Worm (Caenorhabditis elegans): Measurements from ENCODE around the gene smf-1.
A peak's percentile ranks its signal among the peaks of the same experiment; 100 is the strongest.

Gene smf-1

DNA sequence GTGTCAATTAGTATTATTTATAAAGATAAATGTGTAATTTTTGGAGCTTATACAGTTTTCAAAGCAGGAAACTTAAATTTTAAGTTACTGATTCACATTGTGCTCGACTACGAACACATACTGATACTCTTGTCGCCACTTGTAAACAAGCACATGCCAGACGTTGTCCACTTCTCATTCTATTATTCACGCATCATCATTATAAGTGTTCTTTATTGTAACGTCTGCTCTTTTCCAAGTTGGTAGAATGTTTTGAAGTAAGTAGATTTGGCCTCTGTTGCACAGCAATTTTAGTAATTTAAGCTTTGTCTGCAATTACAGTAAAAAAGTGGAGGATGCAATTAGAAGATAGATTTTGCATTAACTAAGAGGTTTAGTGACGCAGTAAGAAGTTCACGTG is 30.0 kb downstream of the smf-1 start:
- no peak for TF ChIP-seq cnd-1 (tag; optimal IDR thresholded peaks at IDR 0.05)
- peak; percentile 58 for TF ChIP-seq ces-1 (GFP tag; optimal IDR thresholded peaks at IDR 0.05)

DNA sequence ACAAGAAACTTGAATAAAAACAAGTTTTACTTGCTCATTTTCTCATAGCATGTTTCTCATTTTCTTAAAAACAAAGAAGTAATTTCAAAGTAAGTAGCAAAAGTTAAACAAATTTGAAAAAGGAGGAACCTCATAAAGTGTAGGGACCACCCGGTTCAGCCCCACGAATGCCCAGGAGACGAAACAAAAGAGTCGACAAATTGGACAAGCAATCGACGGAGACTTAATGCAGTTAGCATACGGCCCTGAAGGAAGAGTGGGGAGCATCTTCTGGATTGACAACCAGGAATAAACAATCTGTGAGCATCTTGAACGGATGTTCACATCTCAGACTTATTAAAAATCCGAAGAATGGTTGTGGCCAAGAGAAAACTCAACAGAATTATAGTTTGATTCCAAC is 31.2 kb downstream of the smf-1 start:
- TF ChIP-seq ham-2 (GFP tag; optimal IDR thresholded peaks at IDR 0.05): no peak
- peak; percentile 93 for TF ChIP-seq ces-1 (GFP tag; optimal IDR thresholded peaks at IDR 0.05)
- TF ChIP-seq ceh-83 (GFP tag; optimal IDR thresholded peaks at IDR 0.05): no peak
- no peak for TF ChIP-seq unc-120 (tag; optimal IDR thresholded peaks at IDR 0.05; ENCODE audit: poor library complexity, severe bottlenecking)

DNA sequence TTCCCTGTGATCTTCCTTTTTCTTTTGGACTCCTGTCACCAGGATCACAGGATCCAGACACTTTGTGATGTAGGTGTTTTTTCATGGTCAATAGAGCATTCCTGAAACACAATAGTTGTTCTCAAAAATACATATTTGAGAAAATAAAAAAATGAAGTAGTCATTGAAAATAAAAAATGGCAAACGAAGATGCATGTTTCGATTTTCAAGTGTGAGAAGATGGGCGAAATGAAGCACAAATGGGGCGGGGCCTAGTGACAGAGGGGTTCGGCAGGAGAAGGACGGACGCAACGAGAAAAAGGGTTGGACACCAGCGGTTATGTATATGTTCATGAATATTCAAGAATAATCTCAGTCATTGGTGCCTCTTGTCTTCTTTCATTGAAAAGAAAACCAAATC is 32.9 kb downstream of the smf-1 start, which contains the start of gene F38B6.6:
F38B6.6 (minus strand) TSS at position 101 of the 400 bp plus-strand sequence.
- TF ChIP-seq mab-5 (tag; optimal IDR thresholded peaks at IDR 0.05): no peak
- no peak for TF ChIP-seq ceh-43 (GFP tag; optimal IDR thresholded peaks at IDR 0.05)
- no peak for TF ChIP-seq zip-8 (tag; optimal IDR thresholded peaks at IDR 0.05)
- TF ChIP-seq nhr-76 (tag; optimal IDR thresholded peaks at IDR 0.05): no peak
- no peak for TF ChIP-seq bed-3 (GFP tag; optimal IDR thresholded peaks at IDR 0.05)
- TF ChIP-seq lin-32 (GFP tag; optimal IDR thresholded peaks at IDR 0.05): no peak
- no peak for TF ChIP-seq ham-2 (GFP tag; optimal IDR thresholded peaks at IDR 0.05)
- no peak for TF ChIP-seq lsy-2 (tag; optimal IDR thresholded peaks at IDR 0.05)
- no peak for TF ChIP-seq nhr-28 (tag; optimal IDR thresholded peaks at IDR 0.05)
- TF ChIP-seq tbx-8 (GFP tag; optimal IDR thresholded peaks at IDR 0.05): no peak
- no peak for TF ChIP-seq sptf-1 (tag; optimal IDR thresholded peaks at IDR 0.05)
- no peak for TF ChIP-seq mep-1 (tag; optimal IDR thresholded peaks at IDR 0.05)
- TF ChIP-seq ceh-83 (GFP tag; optimal IDR thresholded peaks at IDR 0.05): no peak
- TF ChIP-seq elt-3 (tag; optimal IDR thresholded peaks at IDR 0.05): no peak
- TF ChIP-seq cnd-1 (tag; optimal IDR thresholded peaks at IDR 0.05): no peak
- no peak for TF ChIP-seq unc-62 (GFP tag; optimal IDR thresholded peaks at IDR 0.05)
- TF ChIP-seq blmp-1 (tag; optimal IDR thresholded peaks at IDR 0.05): no peak
- TF ChIP-seq flh-1 (GFP tag; optimal IDR thresholded peaks at IDR 0.05): no peak

DNA sequence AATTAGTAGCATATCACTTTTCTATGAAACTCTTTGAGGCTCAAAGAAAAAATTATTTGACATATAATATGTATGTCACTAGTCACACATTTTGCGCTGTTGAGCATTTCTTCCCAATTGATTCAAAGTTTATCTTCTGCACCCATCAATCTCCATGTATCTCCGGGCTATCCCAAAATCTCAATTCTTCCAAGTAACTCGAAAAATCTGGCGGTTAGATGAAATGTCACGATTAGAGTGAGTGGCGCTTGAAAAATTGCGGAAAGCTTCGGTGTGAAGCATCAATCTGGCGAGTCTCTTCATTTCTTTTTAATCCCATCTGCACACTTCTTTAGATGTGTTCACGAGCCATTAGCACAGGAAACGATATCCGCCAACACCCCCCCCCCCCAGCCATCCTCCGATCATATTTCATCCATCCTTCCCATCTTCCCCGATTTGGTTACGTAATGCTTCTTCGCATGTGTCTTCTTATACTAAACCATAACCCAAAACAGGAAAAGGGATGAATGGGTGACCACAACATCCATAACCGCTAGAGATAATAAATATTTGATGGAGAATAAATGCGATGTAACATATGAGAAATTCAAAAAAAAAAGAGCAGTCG is 33.8 kb downstream of the smf-1 start:
- TF ChIP-seq mls-2 (tag; optimal IDR thresholded peaks at IDR 0.05) (peak; percentile 34), zip-8 (tag; optimal IDR thresholded peaks at IDR 0.05) (peak; percentile 56), nhr-237 (tag; optimal IDR thresholded peaks at IDR 0.05) (no peak), lin-32 (GFP tag; optimal IDR thresholded peaks at IDR 0.05) (peak; percentile 17)

DNA sequence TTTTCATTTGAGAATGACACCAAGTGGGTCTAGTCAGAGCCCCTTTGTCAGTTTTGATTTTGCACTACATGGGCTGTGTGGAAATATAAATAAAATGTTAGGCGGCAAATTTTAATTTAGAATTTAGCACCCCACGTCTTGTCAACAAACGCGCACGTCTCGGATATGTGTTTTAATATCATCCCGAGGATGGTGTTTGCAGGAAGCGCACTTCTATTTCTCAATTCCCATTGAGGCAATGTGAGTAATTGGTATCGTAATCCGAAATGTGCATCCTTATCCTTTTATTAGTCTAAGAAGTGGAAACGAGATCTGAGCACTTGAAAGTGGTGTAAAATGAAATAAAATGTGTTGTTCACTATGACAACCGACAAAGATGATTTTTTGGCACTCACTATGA is 35.1 kb downstream of the smf-1 start:
- no peak for TF ChIP-seq elt-3 (tag; optimal IDR thresholded peaks at IDR 0.05)
- no peak for TF ChIP-seq nhr-76 (tag; optimal IDR thresholded peaks at IDR 0.05)
- no peak for TF ChIP-seq mls-2 (tag; optimal IDR thresholded peaks at IDR 0.05)
- no peak for TF ChIP-seq lsy-2 (tag; optimal IDR thresholded peaks at IDR 0.05)
- TF ChIP-seq ces-1 (GFP tag; optimal IDR thresholded peaks at IDR 0.05): peak; percentile 37
- no peak for TF ChIP-seq lin-13 (tag; optimal IDR thresholded peaks at IDR 0.05)

DNA sequence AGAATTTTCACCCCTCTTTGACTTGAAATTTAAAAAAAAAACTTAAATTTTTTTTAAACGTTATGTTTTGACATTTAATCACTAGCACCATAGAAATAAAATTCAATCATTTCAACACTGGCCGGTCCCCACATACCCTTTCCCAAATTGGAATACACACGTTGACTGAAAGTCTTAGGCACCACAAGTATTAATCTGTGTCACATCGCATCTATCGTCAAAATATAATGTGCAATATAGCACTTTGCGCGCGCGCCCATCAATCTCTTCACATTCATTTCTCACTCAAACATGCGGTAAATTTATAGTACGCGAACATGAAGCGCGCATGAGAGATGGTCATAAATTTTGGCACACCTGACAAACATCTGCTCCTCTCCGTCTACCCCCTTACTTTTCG is 35.5 kb downstream of the smf-1 start:
- TF ChIP-seq cnd-1 (tag; optimal IDR thresholded peaks at IDR 0.05) (no peak), drap-1 (GFP tag; optimal IDR thresholded peaks at IDR 0.05) (no peak), unc-62 (GFP tag; optimal IDR thresholded peaks at IDR 0.05) (peak; percentile 6)

DNA sequence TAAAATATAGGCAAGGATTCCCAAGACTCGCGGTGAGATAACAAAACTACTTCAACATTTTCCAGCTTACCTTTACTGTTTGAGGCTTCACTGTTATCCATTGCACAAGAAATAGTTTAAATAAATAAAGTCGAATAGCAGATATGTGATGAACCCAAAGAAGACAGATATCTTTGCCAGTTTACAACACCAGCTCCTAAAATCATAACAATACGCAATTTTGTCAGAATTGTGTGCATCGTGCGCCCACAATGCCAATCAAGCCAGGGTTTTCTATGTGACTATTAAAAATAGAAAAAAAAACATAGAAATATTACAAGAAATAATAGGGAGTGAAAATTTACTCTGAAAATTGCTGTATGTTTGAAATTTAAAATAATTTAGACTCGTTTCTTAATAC is 40.2 kb downstream of the smf-1 start, which contains the start of gene F38B6.8:
F38B6.8 (minus strand) TSS at position 101 of the 400 bp plus-strand sequence.
- TF ChIP-seq ztf-11 (tag; optimal IDR thresholded peaks at IDR 0.05) (no peak), cnd-1 (tag; optimal IDR thresholded peaks at IDR 0.05) (no peak), ces-1 (GFP tag; optimal IDR thresholded peaks at IDR 0.05) (no peak), blmp-1 (tag; optimal IDR thresholded peaks at IDR 0.05) (no peak), unc-120 (tag; optimal IDR thresholded peaks at IDR 0.05; ENCODE audit: poor library complexity, severe bottlenecking) (no peak), ceh-83 (GFP tag; optimal IDR thresholded peaks at IDR 0.05) (no peak), unc-62 (GFP tag; optimal IDR thresholded peaks at IDR 0.05) (no peak), zip-8 (tag; optimal IDR thresholded peaks at IDR 0.05) (no peak), M03D4.4 (tag; optimal IDR thresholded peaks at IDR 0.05) (no peak), mep-1 (tag; optimal IDR thresholded peaks at IDR 0.05) (no peak), mab-5 (tag; optimal IDR thresholded peaks at IDR 0.05) (no peak), nhr-12 (tag; optimal IDR thresholded peaks at IDR 0.05) (no peak), bed-3 (GFP tag; optimal IDR thresholded peaks at IDR 0.05) (no peak), nhr-76 (tag; optimal IDR thresholded peaks at IDR 0.05) (no peak), ceh-43 (GFP tag; optimal IDR thresholded peaks at IDR 0.05) (no peak), elt-3 (tag; optimal IDR thresholded peaks at IDR 0.05) (no peak)

All from whole organism, mixed stage, embryonic.